Worm (Caenorhabditis elegans) whole organism, L1 larva: Measurements from ENCODE around the gene str-232.

Experiments used
- C04F5.9 ChIP-seq: sonication (generic microtip); optimal IDR thresholded peaks from 2 replicates; lab custom pipeline; 2016; ENCODE audit warnings: missing genetic modification characterization, missing compliant biosample characterization
- C16A3.4 ChIP-seq: fragments of 150-350 bp; optimal IDR thresholded peaks from 2 replicates; lab custom pipeline; 2014; ENCODE audit warnings: missing biosample characterization, missing genetic modification characterization
- F16B12.6 ChIP-seq: fragments of 150-350 bp; optimal IDR thresholded peaks from 2 replicates; lab custom pipeline; 2014; ENCODE audit warnings: missing biosample characterization, missing genetic modification characterization
- Y116A8C.19 ChIP-seq: sonication (generic microtip); optimal IDR thresholded peaks from 2 replicates; lab custom pipeline; 2016; ENCODE audit warnings: missing compliant biosample characterization, missing genetic modification characterization, borderline replicate concordance
- aha-1 ChIP-seq: fragments of 150-350 bp; optimal IDR thresholded peaks from 2 replicates; lab custom pipeline; 2014; ENCODE audit warnings: missing biosample characterization, missing genetic modification characterization
- blmp-1 ChIP-seq: fragments of 150-350 bp; optimal IDR thresholded peaks from 2 replicates; lab custom pipeline; 2014; ENCODE audit warnings: missing biosample characterization, missing genetic modification characterization
- ceh-8 ChIP-seq: fragments of 200-800 bp; sonication (Bioruptor generic); optimal IDR thresholded peaks from 2 replicates; lab custom pipeline; 2018; ENCODE audit warnings: mild to moderate bottlenecking, missing genetic modification characterization, moderate library complexity, missing compliant biosample characterization
- ceh-82 ChIP-seq, 3 experiments: fragments of 150-350 bp in 1 of 3; sonication (generic microtip) in 2 of 3; optimal IDR thresholded peaks; 2 replicates each; lab custom pipeline; 2014 to 2017; ENCODE audit warnings: missing biosample characterization in 3 of 3, missing genetic modification characterization in 3 of 3
- ceh-88 ChIP-seq: fragments of 200-800 bp; sonication (Bioruptor generic); IDR thresholded peaks from 2 replicates; pipeline ENCODE4 v1.3.6; 2022; ENCODE audit warnings: missing genetic modification characterization, missing compliant biosample characterization
- dpl-1 ChIP-seq, 3 experiments: fragments of 150-350 bp in 2 of 3; sonication (generic microtip) in 1 of 3; optimal IDR thresholded peaks; 2 replicates each; lab custom pipeline; 2014 to 2017; ENCODE audit warnings: missing biosample characterization in 3 of 3, missing genetic modification characterization in 3 of 3, missing genetic modification reagents in 3 of 3
- dsc-1 ChIP-seq: sonication (generic microtip); optimal IDR thresholded peaks from 2 replicates; lab custom pipeline; 2016; ENCODE audit warnings: mild to moderate bottlenecking, missing genetic modification characterization, missing compliant biosample characterization
- efl-1 ChIP-seq, 4 experiments: fragments of 150-350 bp; optimal IDR thresholded peaks in 3 of 4; peaks in 1 of 4; 1 replicate in 1 of 4; 2 replicates in 3 of 4; lab custom pipeline; 2014; ENCODE audit warnings: missing biosample characterization in 2 of 4, missing genetic modification characterization in 2 of 4, missing genetic modification reagents in 2 of 4
- elt-3 ChIP-seq, 6 experiments: fragments of 150-350 bp in 1 of 6; sonication (generic microtip); optimal IDR thresholded peaks; 2 replicates each; lab custom pipeline; 2017 to 2018; ENCODE audit warnings: missing biosample characterization in 6 of 6, missing genetic modification characterization in 6 of 6, inconsistent platforms in 1 of 6
- fkh-10 ChIP-seq: sonication (generic microtip); optimal IDR thresholded peaks from 2 replicates; lab custom pipeline; 2017; ENCODE audit warnings: missing biosample characterization, missing genetic modification reagents, missing genetic modification characterization
- fkh-8 ChIP-seq: sonication (generic microtip); optimal IDR thresholded peaks from 2 replicates; lab custom pipeline; 2016; ENCODE audit warnings: mild to moderate bottlenecking, missing genetic modification characterization, missing compliant biosample characterization
- hlh-17 ChIP-seq: fragments of 200-800 bp; sonication (Bioruptor generic); optimal IDR thresholded peaks from 2 replicates; lab custom pipeline; 2018; ENCODE audit warnings: missing genetic modification characterization, mild to moderate bottlenecking, missing compliant biosample characterization, moderate library complexity, borderline replicate concordance
- hpl-2 ChIP-seq: fragments of 150-350 bp; optimal IDR thresholded peaks from 2 replicates; lab custom pipeline; 2014; ENCODE audit warnings: missing biosample characterization, missing genetic modification reagents, missing genetic modification characterization
- irx-1 ChIP-seq: sonication (generic microtip); optimal IDR thresholded peaks from 2 replicates; lab custom pipeline; 2016; ENCODE audit warnings: missing genetic modification characterization, missing compliant biosample characterization
- isw-1 ChIP-seq: fragments of 200-800 bp; sonication (Bioruptor generic); IDR thresholded peaks from 2 replicates; pipeline ENCODE4 v1.3.6; 2022; ENCODE audit warnings: missing genetic modification characterization, missing compliant biosample characterization
- jun-1 ChIP-seq: fragments of 150-350 bp; optimal IDR thresholded peaks from 2 replicates; lab custom pipeline; 2014; ENCODE audit warnings: missing biosample characterization, missing genetic modification reagents, missing genetic modification characterization
- lin-13 ChIP-seq: fragments of 150-350 bp; optimal IDR thresholded peaks from 2 replicates; lab custom pipeline; 2014; ENCODE audit warnings: missing biosample characterization, missing genetic modification reagents, missing genetic modification characterization
- lin-14 ChIP-seq: fragments of 200-800 bp; sonication (Bioruptor generic); optimal IDR thresholded peaks from 2 replicates; lab custom pipeline; 2018; ENCODE audit warnings: mild to moderate bottlenecking, missing genetic modification characterization, moderate library complexity, missing compliant biosample characterization
- lin-35 ChIP-seq, 2 experiments: fragments of 150-350 bp; optimal IDR thresholded peaks; 2 replicates each; lab custom pipeline; 2014; ENCODE audit warnings: missing biosample characterization in 2 of 2, missing genetic modification characterization in 2 of 2, missing genetic modification reagents in 2 of 2
- lin-39 ChIP-seq: fragments of 150-350 bp; optimal IDR thresholded peaks from 2 replicates; lab custom pipeline; 2014; ENCODE audit warnings: missing biosample characterization, missing genetic modification reagents, missing genetic modification characterization
- lsy-2 ChIP-seq, 2 experiments: fragments of 150-350 bp; optimal IDR thresholded peaks; 2 replicates each; lab custom pipeline; 2014; ENCODE audit warnings: missing biosample characterization in 2 of 2, missing genetic modification characterization in 2 of 2
- mab-9 ChIP-seq: fragments of 200-800 bp; sonication (Bioruptor generic); IDR thresholded peaks from 2 replicates; pipeline ENCODE4 v1.3.6; 2022; ENCODE audit warnings: missing genetic modification reagents, missing genetic modification characterization, missing compliant biosample characterization
- mdl-1 ChIP-seq, 2 experiments: fragments of 150-350 bp; optimal IDR thresholded peaks; 2 replicates each; lab custom pipeline; 2014 to 2017; ENCODE audit warnings: missing biosample characterization in 2 of 2, missing genetic modification characterization in 2 of 2, inconsistent platforms in 1 of 2
- mef-2 ChIP-seq: fragments of 150-350 bp; optimal IDR thresholded peaks from 2 replicates; lab custom pipeline; 2014; ENCODE audit warnings: missing biosample characterization, missing genetic modification characterization
- nhr-19 ChIP-seq: fragments of 200-800 bp; sonication (Bioruptor generic); conservative IDR thresholded peaks from 2 replicates; pipeline ENCODE4 v1.3.6; 2022; ENCODE audit warnings: missing genetic modification characterization, missing compliant biosample characterization
- nhr-20 ChIP-seq: sonication (generic microtip); optimal IDR thresholded peaks from 2 replicates; lab custom pipeline; 2016; ENCODE audit warnings: mild to moderate bottlenecking, missing genetic modification characterization, missing compliant biosample characterization
- nhr-28 ChIP-seq: fragments of 150-350 bp; optimal IDR thresholded peaks from 2 replicates; lab custom pipeline; 2014; ENCODE audit warnings: missing biosample characterization, missing genetic modification characterization
- nhr-47 ChIP-seq: sonication (generic microtip); optimal IDR thresholded peaks from 2 replicates; lab custom pipeline; 2016; ENCODE audit warnings: mild to moderate bottlenecking, missing genetic modification characterization, moderate library complexity, missing compliant biosample characterization
- nhr-71 ChIP-seq: sonication (generic microtip); optimal IDR thresholded peaks from 2 replicates; lab custom pipeline; 2016; ENCODE audit warnings: mild to moderate bottlenecking, missing genetic modification characterization, moderate library complexity, missing compliant biosample characterization
- nhr-76 ChIP-seq: sonication (generic microtip); optimal IDR thresholded peaks from 2 replicates; lab custom pipeline; 2017; ENCODE audit warnings: missing biosample characterization, missing genetic modification characterization
- nhr-77 ChIP-seq: fragments of 150-350 bp; optimal IDR thresholded peaks from 2 replicates; lab custom pipeline; 2014; ENCODE audit warnings: missing biosample characterization, missing genetic modification characterization
- nhr-84 ChIP-seq: sonication (generic microtip); optimal IDR thresholded peaks from 2 replicates; lab custom pipeline; 2017; ENCODE audit warnings: missing biosample characterization, missing genetic modification characterization
- nhr-85 ChIP-seq: sonication (generic microtip); peaks from one replicate; lab custom pipeline; 2016; ENCODE audit warnings: missing genetic modification characterization, inconsistent platforms, missing compliant biosample characterization
- nhr-90 ChIP-seq: sonication (generic microtip); optimal IDR thresholded peaks from 2 replicates; lab custom pipeline; 2016; ENCODE audit warnings: mild to moderate bottlenecking, missing genetic modification characterization, missing compliant biosample characterization; ENCODE audit not compliant: poor library complexity
- rnt-1 ChIP-seq: sonication (generic microtip); optimal IDR thresholded peaks from 2 replicates; lab custom pipeline; 2016; ENCODE audit warnings: mild to moderate bottlenecking, missing genetic modification characterization, moderate library complexity, missing compliant biosample characterization
- skn-1 ChIP-seq: fragments of 150-350 bp; optimal IDR thresholded peaks from 2 replicates; lab custom pipeline; 2014; ENCODE audit warnings: missing biosample characterization, missing genetic modification characterization
- snpc-4 ChIP-seq: fragments of 150-350 bp; optimal IDR thresholded peaks from 2 replicates; lab custom pipeline; 2014; ENCODE audit warnings: missing biosample characterization, missing genetic modification characterization
- sox-4 ChIP-seq: sonication (generic microtip); optimal IDR thresholded peaks from 2 replicates; lab custom pipeline; 2016; ENCODE audit warnings: missing genetic modification characterization, missing compliant biosample characterization
- sptf-1 ChIP-seq: fragments of 150-350 bp; optimal IDR thresholded peaks from 2 replicates; lab custom pipeline; 2014; ENCODE audit warnings: missing biosample characterization, missing genetic modification characterization
- swsn-7 ChIP-seq: sonication (generic microtip); optimal IDR thresholded peaks from 2 replicates; lab custom pipeline; 2016; ENCODE audit warnings: missing genetic modification characterization, missing compliant biosample characterization
- unc-30 ChIP-seq: sonication (generic microtip); optimal IDR thresholded peaks from 2 replicates; lab custom pipeline; 2017; ENCODE audit warnings: missing biosample characterization, missing genetic modification characterization
- unc-62 ChIP-seq: fragments of 150-350 bp; optimal IDR thresholded peaks from 2 replicates; lab custom pipeline; 2014; ENCODE audit warnings: missing biosample characterization, missing genetic modification reagents, missing genetic modification characterization
- unc-86 ChIP-seq: sonication (generic microtip); optimal IDR thresholded peaks from 2 replicates; lab custom pipeline; 2016; ENCODE audit warnings: missing genetic modification characterization, missing compliant biosample characterization
- unc-98 ChIP-seq: fragments of 200-800 bp; sonication (Bioruptor generic); IDR thresholded peaks from 2 replicates; pipeline ENCODE4 v1.3.6; 2022; ENCODE audit warnings: missing genetic modification characterization, missing compliant biosample characterization
- vab-15 ChIP-seq: sonication (generic microtip); optimal IDR thresholded peaks from 2 replicates; lab custom pipeline; 2017; ENCODE audit warnings: missing genotype, mild to moderate bottlenecking, missing genetic modification characterization, missing compliant biosample characterization
- zag-1 ChIP-seq: fragments of 150-350 bp; optimal IDR thresholded peaks from 2 replicates; lab custom pipeline; 2014; ENCODE audit warnings: missing biosample characterization, missing genetic modification characterization
- zip-4 ChIP-seq: fragments of 200-800 bp; sonication (Bioruptor generic); optimal IDR thresholded peaks from 2 replicates; lab custom pipeline; 2018; ENCODE audit warnings: mild to moderate bottlenecking, missing genetic modification characterization, moderate library complexity, missing compliant biosample characterization
- ztf-11 ChIP-seq, 2 experiments: sonication (generic microtip); optimal IDR thresholded peaks; 2 replicates each; lab custom pipeline; 2016 to 2017; ENCODE audit warnings: missing genetic modification characterization in 2 of 2, missing biosample characterization in 1 of 2, missing compliant biosample characterization in 1 of 2
- ztf-4 ChIP-seq: fragments of 150-350 bp; optimal IDR thresholded peaks from 2 replicates; lab custom pipeline; 2014; ENCODE audit warnings: missing biosample characterization, missing genetic modification characterization

The str-232 gene

ce11 chrV:16000433-16000832, 15.1 kb downstream of the str-232 start, which contains the start of gene nhr-50 (continued):
- TF ChIP-seq lin-35 (GFP tag; optimal IDR thresholded peaks at IDR 0.05; lab: Kevin White, UChicago) (peak; percentile 13 to 27), sptf-1 (tag; lab: Kevin White, UChicago) (no peak), nhr-47 (tag; lab: Kevin White, UChicago) (peak; percentile 61), vab-15 (tag; lab: Kevin White, UChicago) (no peak), snpc-4 (tag; lab: Kevin White, UChicago) (peak; percentile 5), unc-98 (GFP tag; lab: Robert Waterston, UW) (no peak), ceh-8 (GFP tag; lab: Kevin White, UChicago) (peak; percentile 38), nhr-85 (peak; percentile 85), rnt-1 (tag; lab: Kevin White, UChicago) (peak; percentile 10), sox-4 (tag; lab: Kevin White, UChicago) (peak; percentile 7), Y116A8C.19 (tag; lab: Kevin White, UChicago) (no peak), blmp-1 (tag; lab: Kevin White, UChicago) (peak; percentile 88), swsn-7 (tag; lab: Kevin White, UChicago) (peak; percentile 36), hpl-2 (GFP tag; lab: Kevin White, UChicago) (no peak), fkh-8 (tag; lab: Kevin White, UChicago) (peak; percentile 88), lin-14 (GFP tag; lab: Kevin White, UChicago) (peak; percentile 84), elt-3 (tag; optimal IDR thresholded peaks at IDR 0.05; lab: Kevin White, UChicago) (peak in 1 of 6 experiments; percentile 21), nhr-84 (tag; lab: Kevin White, UChicago) (no peak), lin-13 (GFP tag; lab: Kevin White, UChicago) (no peak), F16B12.6 (no peak), ceh-82 (tag; optimal IDR thresholded peaks at IDR 0.05; lab: Kevin White, UChicago) (peak in 2 of 3 experiments; percentile 16 to 49), lsy-2 (tag; optimal IDR thresholded peaks at IDR 0.05; lab: Kevin White, UChicago) (peak; percentile 2 to 43), lin-39 (tag; lab: Kevin White, UChicago) (no peak), unc-86 (no peak), nhr-19 (GFP tag; lab: Robert Waterston, UW) (no peak; the same call in 1 of the 2 replicates), isw-1 (GFP tag; lab: Robert Waterston, UW) (no peak; the same call in 1 of the 2 replicates), skn-1 (tag; lab: Kevin White, UChicago) (peak; percentile 69), nhr-77 (tag; lab: Kevin White, UChicago) (peak; percentile 51), mab-9 (GFP tag; lab: Robert Waterston, UW) (no peak), nhr-20 (tag; lab: Kevin White, UChicago) (peak; percentile 70), jun-1 (tag; lab: Kevin White, UChicago) (peak; percentile 93), fkh-10 (GFP tag; lab: Kevin White, UChicago) (no peak), C16A3.4 (tag; lab: Kevin White, UChicago) (no peak), aha-1 (tag; lab: Kevin White, UChicago) (no peak), unc-30 (tag; lab: Kevin White, UChicago) (no peak), nhr-71 (tag; lab: Kevin White, UChicago) (peak; percentile 81), zip-4 (GFP tag; lab: Kevin White, UChicago) (no peak), ztf-11 (tag; optimal IDR thresholded peaks at IDR 0.05; lab: Kevin White, UChicago) (no peak), hlh-17 (no peak), mdl-1 (tag; optimal IDR thresholded peaks at IDR 0.05; lab: Kevin White, UChicago) (peak in 1 of 2 experiments; percentile 53), dsc-1 (tag; lab: Kevin White, UChicago) (no peak), ceh-88 (GFP tag; lab: Robert Waterston, UW) (no peak), zag-1 (tag; lab: Kevin White, UChicago) (no peak), C04F5.9 (tag; lab: Kevin White, UChicago) (no peak), mef-2 (tag; lab: Kevin White, UChicago) (no peak), nhr-28 (no peak), irx-1 (tag; lab: Kevin White, UChicago) (no peak), efl-1 (optimal IDR thresholded peaks at IDR 0.05; lab: Kevin White, UChicago) (peak; percentile 28 to 36), efl-1 (GFP tag; optimal IDR thresholded peaks at IDR 0.05 in 1 of 2; lab: Kevin White, UChicago) (peak; percentile 15 to 95), nhr-90 (tag; lab: Kevin White, UChicago) (peak; percentile 36), dpl-1 (GFP tag; optimal IDR thresholded peaks at IDR 0.05; lab: Kevin White, UChicago) (peak in 1 of 3 experiments; percentile 30), ztf-4 (tag; lab: Kevin White, UChicago) (no peak), nhr-76 (tag; lab: Kevin White, UChicago) (no peak), unc-62 (GFP tag; lab: Kevin White, UChicago) (no peak)
